Fruit fly (Drosophila melanogaster) whole organism: ENCODE results near the gene Spn.

Experiments used
- CG8478 ChIP-seq: fragments of >200 bp; optimal IDR thresholded peaks from 2 replicates; lab custom pipeline; 2018; ENCODE audit warnings: inconsistent platforms
- Dll ChIP-seq: fragments of >200 bp; optimal IDR thresholded peaks from 2 replicates; lab custom pipeline; 2017
- EcR ChIP-seq, 2 experiments: fragments of >200 bp; optimal IDR thresholded peaks; 2 replicates each; lab custom pipeline; 2017; ENCODE audit warnings: missing biosample characterization in 2 of 2, missing genetic modification characterization in 2 of 2, missing genetic modification reagents in 2 of 2
- pan ChIP-seq: fragments of >200 bp; optimal IDR thresholded peaks from 2 replicates; lab custom pipeline; 2017
- psq ChIP-seq: fragments of >200 bp; optimal IDR thresholded peaks from 2 replicates; lab custom pipeline; 2017
- usp ChIP-seq: fragments of >200 bp; optimal IDR thresholded peaks from 2 replicates; lab custom pipeline; 2017; ENCODE audit warnings: missing biosample characterization, missing genetic modification characterization, mixed read lengths

Spn gene

DNA sequence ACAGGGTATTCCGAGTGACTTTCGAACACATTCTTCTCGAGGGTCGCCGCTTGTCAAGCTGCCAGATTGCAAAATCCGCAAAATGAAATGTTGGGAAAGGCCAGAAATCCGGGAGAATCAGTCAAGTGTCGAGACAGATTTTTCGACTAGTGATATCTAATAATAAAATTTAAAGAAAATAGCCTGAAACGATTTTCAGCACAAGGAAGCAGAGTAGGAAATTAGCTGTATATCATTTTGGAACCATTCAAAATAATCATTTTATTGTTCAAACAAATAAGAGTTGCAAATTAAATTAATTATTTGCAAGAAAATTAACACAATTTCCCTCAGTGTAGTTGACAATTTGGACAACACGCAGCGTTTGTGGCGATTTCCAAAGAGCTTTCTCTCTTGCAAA lies 23.5 kb downstream of the Spn start:
- no peak for TF ChIP-seq EcR (GFP tag; optimal IDR thresholded peaks at IDR 0.05; lab: Kevin White, UChicago)
- no peak for TF ChIP-seq CG8478 (lab: Kevin White, UChicago)
- TF ChIP-seq Dll, result no peak
- TF ChIP-seq pan (lab: Kevin White, UChicago), result no peak
- no peak for TF ChIP-seq psq (lab: Kevin White, UChicago)
- no peak for TF ChIP-seq usp (GFP tag; lab: Kevin White, UChicago)

DNA sequence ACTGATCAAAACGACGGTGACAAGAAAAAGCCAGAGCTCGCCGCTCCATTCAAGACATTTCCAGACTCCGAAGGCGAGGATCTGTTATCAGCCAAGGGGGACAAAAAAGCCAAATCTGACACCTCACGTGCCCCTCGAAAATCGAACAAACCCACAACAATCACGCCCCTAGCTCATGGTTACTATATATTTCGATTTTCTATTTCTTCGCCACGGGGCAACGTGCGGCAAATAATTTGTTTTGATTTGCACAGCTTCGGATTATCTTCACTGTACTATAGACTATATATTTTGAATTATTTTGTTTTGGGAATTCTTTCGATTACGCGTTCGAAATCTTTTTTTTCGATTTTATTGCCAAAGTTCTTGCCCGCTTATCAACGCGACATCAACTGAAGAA lies 24.0 kb downstream of the Spn start:
- no peak for TF ChIP-seq Dll
- TF ChIP-seq usp (GFP tag; lab: Kevin White, UChicago), result no peak
- TF ChIP-seq CG8478 (lab: Kevin White, UChicago), result no peak
- no peak for TF ChIP-seq psq (lab: Kevin White, UChicago)
- no peak for TF ChIP-seq pan (lab: Kevin White, UChicago)
- no peak for TF ChIP-seq EcR (GFP tag; optimal IDR thresholded peaks at IDR 0.05; lab: Kevin White, UChicago)

DNA sequence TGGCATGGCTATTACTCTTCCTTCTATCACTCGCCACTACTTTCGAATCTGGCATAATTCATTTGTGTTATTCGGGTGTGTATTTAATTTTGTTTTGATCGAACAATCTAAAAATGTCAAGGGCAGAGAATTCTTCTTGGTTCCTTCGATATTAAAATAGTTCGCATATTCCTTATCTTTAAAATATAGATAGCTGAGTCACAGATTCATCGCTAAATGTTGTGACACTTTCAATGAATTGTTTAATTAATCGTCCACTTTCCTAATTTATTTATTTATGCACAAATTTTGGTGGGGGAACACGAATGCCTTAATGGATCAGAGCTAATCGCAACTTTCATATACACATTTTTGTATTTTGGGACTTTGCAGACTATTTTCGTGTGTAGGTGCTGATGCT lies 27.2 kb downstream of the Spn start, which contains the start of gene CG32295:
Gene CG32295, minus strand, starts transcription at position 101 of the 400 bp plus-strand sequence.
- TF ChIP-seq psq (lab: Kevin White, UChicago), result no peak
- TF ChIP-seq EcR (GFP tag; optimal IDR thresholded peaks at IDR 0.05; lab: Kevin White, UChicago), result no peak
- TF ChIP-seq usp (GFP tag; lab: Kevin White, UChicago), result no peak
- no peak for TF ChIP-seq CG8478 (lab: Kevin White, UChicago)
- no peak for TF ChIP-seq pan (lab: Kevin White, UChicago)
- no peak for TF ChIP-seq Dll

DNA sequence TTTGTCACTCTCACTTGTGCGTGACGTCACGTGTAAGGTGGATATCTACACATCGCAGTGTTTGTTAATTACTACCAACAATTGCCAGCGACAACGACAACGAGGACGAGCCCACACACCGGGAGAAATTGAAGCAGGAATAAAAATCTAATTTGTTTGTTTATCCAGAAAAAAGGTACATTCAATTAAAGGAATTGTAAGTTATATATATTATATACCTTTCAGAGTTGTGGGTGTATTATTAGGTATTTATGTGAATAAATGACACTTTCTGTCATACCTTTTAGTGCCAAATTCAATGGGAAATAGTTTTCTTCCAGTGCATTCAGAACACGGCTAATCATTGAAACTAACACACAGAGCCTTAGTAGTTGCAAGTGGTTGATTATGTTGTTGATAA lies 38.9 kb downstream of the Spn start:
- no peak for TF ChIP-seq pan (lab: Kevin White, UChicago)
- TF ChIP-seq EcR (GFP tag; optimal IDR thresholded peaks at IDR 0.05; lab: Kevin White, UChicago), result no peak
- no peak for TF ChIP-seq CG8478 (lab: Kevin White, UChicago)
- TF ChIP-seq usp (GFP tag; lab: Kevin White, UChicago), result no peak
- TF ChIP-seq psq (lab: Kevin White, UChicago), result no peak
- no peak for TF ChIP-seq Dll

DNA sequence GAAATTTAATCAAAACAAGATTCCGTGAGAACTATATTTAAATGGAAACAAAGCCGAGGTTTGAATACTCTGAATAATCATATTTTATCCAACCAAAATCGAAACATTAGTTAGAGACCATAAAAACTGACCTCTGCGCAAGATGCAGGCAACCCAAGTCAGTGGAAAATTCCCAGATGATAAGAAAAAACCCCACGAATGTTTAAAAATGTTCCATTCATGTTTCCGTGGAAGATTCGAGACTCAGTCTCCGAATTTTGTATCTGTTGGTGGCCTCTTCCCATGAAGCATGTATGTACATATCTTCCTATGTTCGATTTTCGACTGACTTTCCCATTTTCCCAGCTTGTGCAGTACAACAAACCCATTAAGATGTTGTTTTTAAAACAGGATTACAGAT lies 49.3 kb downstream of the Spn start:
- TF ChIP-seq psq (lab: Kevin White, UChicago), result no peak
- TF ChIP-seq CG8478 (lab: Kevin White, UChicago), result no peak
- TF ChIP-seq pan (lab: Kevin White, UChicago), result no peak
- TF ChIP-seq usp (GFP tag; lab: Kevin White, UChicago), result no peak

DNA sequence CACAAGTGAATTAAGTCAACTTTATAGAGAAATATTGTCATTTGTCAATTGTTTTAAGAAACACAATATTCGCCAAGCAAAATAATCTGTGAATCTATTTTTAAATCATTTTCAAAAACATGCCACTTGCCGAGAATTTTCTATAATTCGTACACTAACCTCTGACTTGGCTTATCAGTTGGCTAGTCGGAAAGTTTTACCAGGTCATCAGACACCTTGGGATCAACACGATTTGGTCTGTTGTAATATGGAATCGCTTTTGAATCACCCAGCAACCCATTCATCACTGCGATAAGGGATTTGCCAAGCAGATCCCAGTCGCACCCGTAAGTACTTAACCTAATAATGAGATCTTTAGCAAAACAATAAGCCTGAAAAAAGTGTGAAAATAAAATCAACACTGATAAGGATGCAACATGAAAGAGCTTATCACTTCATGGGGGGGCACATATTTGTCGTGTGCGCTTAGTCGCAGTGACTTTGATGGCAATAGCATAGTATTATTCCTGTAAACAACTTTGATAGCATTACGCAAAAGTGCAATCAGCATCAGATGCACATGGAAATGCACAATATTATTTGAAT lies 50.0 kb downstream of the Spn start:
- TF ChIP-seq usp (GFP tag; lab: Kevin White, UChicago) (no peak), pan (lab: Kevin White, UChicago) (no peak), Dll (no peak), psq (lab: Kevin White, UChicago) (no peak), EcR (GFP tag; optimal IDR thresholded peaks at IDR 0.05; lab: Kevin White, UChicago) (no peak), CG8478 (lab: Kevin White, UChicago) (no peak)

DNA sequence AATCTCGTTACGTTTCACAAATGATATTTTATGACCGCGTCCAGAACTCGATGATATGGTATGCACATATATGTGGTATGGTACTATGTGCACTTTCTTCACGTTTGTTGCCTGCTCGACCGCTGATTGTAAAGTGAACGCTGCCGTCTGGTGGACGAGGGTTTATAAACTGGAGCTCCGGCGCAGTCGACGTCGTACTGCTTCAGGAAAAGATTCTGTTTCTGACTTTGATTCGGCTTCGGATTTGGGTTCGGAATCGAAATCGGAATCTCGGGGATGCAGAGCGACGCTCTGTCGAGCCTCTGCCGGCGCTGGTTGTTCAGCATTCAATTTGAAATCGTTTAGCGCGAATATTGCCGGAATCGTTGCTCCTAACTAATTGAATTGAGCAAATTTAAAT lies 50.6 kb downstream of the Spn start, which contains the start of gene CG16758:
Gene CG16758, minus strand, starts transcription at position 142 of the 400 bp plus-strand sequence.
- TF ChIP-seq psq (lab: Kevin White, UChicago) (no peak), Dll (no peak)

DNA sequence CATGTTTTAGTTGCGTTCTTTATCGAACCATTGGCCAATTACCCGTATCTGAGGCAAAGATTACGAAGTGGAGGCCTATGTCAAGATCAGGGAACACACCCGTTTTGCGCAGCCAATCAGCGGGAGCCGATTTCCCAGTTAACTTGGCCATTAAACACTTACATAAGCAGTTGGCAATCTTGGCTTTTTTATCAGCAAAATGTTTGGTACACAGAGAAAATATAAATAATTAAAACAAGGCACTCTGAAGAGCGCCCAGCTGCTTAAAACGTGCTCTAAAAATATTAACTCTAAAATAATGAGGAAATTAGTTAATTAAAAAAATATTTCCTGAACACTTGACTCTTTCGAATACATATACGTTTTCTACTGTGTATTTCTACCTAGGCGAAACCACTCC lies 52.3 kb downstream of the Spn start:
- TF ChIP-seq Dll (no peak), usp (GFP tag; lab: Kevin White, UChicago) (no peak), CG8478 (lab: Kevin White, UChicago) (no peak), EcR (GFP tag; optimal IDR thresholded peaks at IDR 0.05; lab: Kevin White, UChicago) (no peak), pan (lab: Kevin White, UChicago) (no peak), psq (lab: Kevin White, UChicago) (no peak)

DNA sequence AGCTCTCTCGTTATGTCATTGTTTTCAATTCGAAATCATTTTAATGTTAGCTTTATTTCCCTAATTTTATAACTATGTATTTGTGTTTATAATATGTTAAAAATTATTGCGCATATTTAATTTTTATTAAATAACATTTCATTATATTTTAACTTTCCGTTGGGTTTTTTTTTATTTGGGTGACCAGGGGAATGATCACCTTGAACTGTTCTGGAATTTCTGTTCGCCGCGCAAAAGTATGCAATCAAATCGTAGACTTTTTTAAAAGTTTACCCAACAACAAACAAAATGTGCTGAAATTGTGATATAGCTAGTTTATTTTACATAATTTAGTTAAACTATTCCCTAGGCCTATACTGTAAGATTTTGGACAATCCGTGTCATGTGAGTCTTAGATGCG lies 55.0 kb downstream of the Spn start:
- TF ChIP-seq Dll, result no peak
- TF ChIP-seq EcR (GFP tag; optimal IDR thresholded peaks at IDR 0.05; lab: Kevin White, UChicago), result no peak
- no peak for TF ChIP-seq psq (lab: Kevin White, UChicago)
- no peak for TF ChIP-seq usp (GFP tag; lab: Kevin White, UChicago)

DNA sequence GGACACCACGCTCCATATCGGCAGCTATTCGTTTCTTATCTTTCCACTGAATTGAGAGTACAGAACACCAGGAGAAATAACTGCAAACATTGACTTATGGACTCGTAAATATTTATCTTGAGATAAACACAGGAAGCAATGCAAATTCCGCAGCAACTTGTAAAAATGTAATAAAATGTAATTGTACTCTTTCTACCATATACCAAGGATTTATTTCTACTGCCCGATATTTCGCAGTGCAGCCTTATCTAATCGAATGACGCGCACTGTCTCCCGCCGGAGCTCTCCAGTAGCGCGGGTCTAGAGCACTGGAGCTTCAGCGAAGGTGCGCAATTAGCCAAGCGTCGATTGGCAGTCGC lies 59.9 kb downstream of the Spn start:
- TF ChIP-seq pan (lab: Kevin White, UChicago) (no peak), CG8478 (lab: Kevin White, UChicago) (no peak), Dll (no peak), usp (GFP tag; lab: Kevin White, UChicago) (no peak), EcR (GFP tag; optimal IDR thresholded peaks at IDR 0.05; lab: Kevin White, UChicago) (no peak), psq (lab: Kevin White, UChicago) (no peak)

DNA sequence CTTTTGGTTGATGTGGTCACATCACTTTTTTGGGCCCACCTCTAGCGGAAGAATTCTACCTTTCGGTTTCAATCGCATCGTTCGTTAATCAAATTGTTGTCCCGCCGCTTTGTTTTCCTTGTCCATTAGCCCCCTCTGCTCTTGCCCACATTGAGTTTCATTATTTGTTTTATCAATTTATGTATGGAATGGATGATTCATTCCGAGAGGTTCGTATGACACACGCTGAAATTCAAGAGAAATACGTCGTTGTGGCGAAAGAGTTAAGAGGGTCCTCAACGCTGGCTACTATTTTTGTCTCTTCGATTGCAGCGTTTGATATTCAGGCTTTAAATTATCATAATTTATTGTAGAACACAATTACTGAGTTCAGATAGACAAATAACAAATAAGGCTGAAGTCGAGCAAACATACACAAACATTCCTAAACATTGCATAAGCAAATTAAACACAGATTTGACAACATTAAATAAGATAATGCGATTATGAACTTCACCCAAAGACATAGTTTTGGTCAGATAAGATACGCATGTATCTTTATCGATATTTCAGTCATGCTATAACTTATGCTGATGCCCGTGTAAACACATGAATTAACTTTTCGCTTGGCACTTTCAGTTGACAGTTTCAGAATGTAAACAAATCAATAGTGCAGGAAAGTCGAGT lies 60.4 kb downstream of the Spn start:
- TF ChIP-seq usp (GFP tag; lab: Kevin White, UChicago) (no peak), psq (lab: Kevin White, UChicago) (no peak), Dll (no peak), pan (lab: Kevin White, UChicago) (no peak), EcR (GFP tag; optimal IDR thresholded peaks at IDR 0.05; lab: Kevin White, UChicago) (no peak), CG8478 (lab: Kevin White, UChicago) (no peak)

DNA sequence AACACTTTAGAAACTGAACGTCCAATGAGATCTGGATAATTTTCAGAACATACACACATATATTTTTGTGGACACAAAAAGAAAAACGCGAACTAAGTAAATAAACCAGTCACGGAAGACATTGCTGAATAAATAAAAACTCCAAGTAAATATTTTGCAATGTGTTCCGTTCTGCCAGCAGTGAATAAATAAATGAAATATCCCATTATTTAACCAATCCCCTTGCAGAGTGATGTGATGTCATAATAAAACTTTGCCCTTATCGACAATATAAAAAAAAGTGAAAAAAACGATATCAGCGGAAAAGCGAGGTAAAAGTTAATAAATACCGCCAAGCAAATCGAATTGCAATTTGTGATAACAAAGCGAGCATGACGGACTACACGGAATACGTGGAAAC lies 63.3 kb downstream of the Spn start:
- TF ChIP-seq Dll (no peak), pan (lab: Kevin White, UChicago) (no peak), EcR (GFP tag; optimal IDR thresholded peaks at IDR 0.05; lab: Kevin White, UChicago) (no peak), CG8478 (lab: Kevin White, UChicago) (no peak), psq (lab: Kevin White, UChicago) (no peak), usp (GFP tag; lab: Kevin White, UChicago) (no peak)
